Worm (Caenorhabditis elegans) whole organism, L4/young adult: Measurements from ENCODE around the gene ttr-3.

Experiments used
- W03F9.2 ChIP-seq: fragments of 150-350 bp; optimal IDR thresholded peaks from 2 replicates; lab custom pipeline; 2014; ENCODE audit warnings: missing biosample characterization, missing genetic modification characterization
- dao-5 ChIP-seq: sonication (generic microtip); optimal IDR thresholded peaks from 2 replicates; lab custom pipeline; 2016; ENCODE audit warnings: missing genotype, missing genetic modification characterization, moderate library complexity, missing compliant biosample characterization
- him-1 ChIP-seq: sonication (generic microtip); optimal IDR thresholded peaks from 2 replicates; lab custom pipeline; 2016; ENCODE audit warnings: missing genotype, missing genetic modification reagents, missing genetic modification characterization, missing compliant biosample characterization

DNA sequence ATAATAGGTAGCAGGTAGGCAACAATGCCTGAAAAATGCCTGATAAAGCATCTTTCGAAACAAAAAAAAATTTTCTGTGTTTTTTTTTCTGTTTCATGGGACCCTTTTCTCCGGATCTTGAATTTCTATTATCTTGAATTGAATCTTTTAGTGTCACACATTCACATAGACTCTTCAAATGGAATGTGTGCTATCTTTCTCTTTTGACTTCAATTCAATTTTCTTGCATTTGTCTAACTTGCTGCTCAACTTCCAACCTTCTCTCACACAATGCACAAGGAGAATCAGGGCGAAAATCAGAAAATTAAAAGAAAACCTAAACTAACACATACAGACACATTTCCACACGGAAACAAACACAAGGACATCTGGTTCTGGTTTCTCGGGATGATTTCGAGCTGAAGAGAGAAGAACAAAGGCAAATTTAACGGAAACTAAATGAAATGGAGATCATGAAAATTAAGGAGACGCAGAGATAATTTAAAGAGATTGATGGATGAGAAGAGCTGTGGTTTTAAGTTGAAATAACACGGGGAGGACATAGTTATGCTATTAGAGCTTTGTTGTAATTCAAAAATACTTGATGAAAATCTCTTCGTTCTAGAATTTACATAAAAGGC is 45.8 kb upstream of the ttr-3 start:
- no peak for TF ChIP-seq him-1 (tag; lab: Kevin White, UChicago)
- TF ChIP-seq W03F9.2: no peak
- no peak for TF ChIP-seq dao-5 (tag; lab: Kevin White, UChicago)
